Worm (Caenorhabditis elegans) whole organism, L3 larva: Measurements from ENCODE around the gene C04E7.5.
A peak's percentile ranks its signal among the peaks of the same experiment; 100 is the strongest.

Experiments
- ama-1 ChIP-seq: fragments of 150-350 bp; optimal IDR thresholded peaks from 2 replicates; lab custom pipeline; 2018
- ceh-82 ChIP-seq: fragments of 150-350 bp; optimal IDR thresholded peaks from 2 replicates; lab custom pipeline; 2014; ENCODE audit warnings: missing biosample characterization, missing genetic modification characterization
- ceh-9 ChIP-seq: sonication (generic microtip); optimal IDR thresholded peaks from 2 replicates; lab custom pipeline; 2018; ENCODE audit warnings: missing biosample characterization, missing genetic modification characterization
- egl-27 ChIP-seq: sonication (generic microtip); optimal IDR thresholded peaks from 4 replicates; lab custom pipeline; 2017; ENCODE audit warnings: missing biosample characterization, missing genetic modification reagents, missing genetic modification characterization
- eor-1 ChIP-seq, 2 experiments: fragments of 150-350 bp; optimal IDR thresholded peaks; 2 replicates each; lab custom pipeline; 2014 to 2018; ENCODE audit warnings: missing biosample characterization in 2 of 2, missing genetic modification characterization in 2 of 2
- fkh-2 ChIP-seq: fragments of 150-350 bp; optimal IDR thresholded peaks from 2 replicates; lab custom pipeline; 2014; ENCODE audit warnings: missing biosample characterization, missing genetic modification reagents, missing genetic modification characterization
- lin-15B ChIP-seq: fragments of 150-350 bp; optimal IDR thresholded peaks from 2 replicates; lab custom pipeline; 2014; ENCODE audit warnings: missing biosample characterization, missing genetic modification characterization
- mdl-1 ChIP-seq: fragments of 150-350 bp; optimal IDR thresholded peaks from 2 replicates; lab custom pipeline; 2014; ENCODE audit warnings: missing biosample characterization, missing genetic modification characterization
- nfya-1 ChIP-seq: sonication (generic microtip); optimal IDR thresholded peaks from 2 replicates; lab custom pipeline; 2017; ENCODE audit warnings: missing genetic modification characterization, mild to moderate bottlenecking, missing compliant biosample characterization, antibody characterized with exemption, moderate library complexity; ENCODE audit not compliant: insufficient read depth
- nhr-11 ChIP-seq: fragments of 150-350 bp; optimal IDR thresholded peaks from 2 replicates; lab custom pipeline; 2014; ENCODE audit warnings: missing biosample characterization, missing genetic modification characterization
- sea-2 ChIP-seq: fragments of 150-350 bp; sonication (generic microtip); optimal IDR thresholded peaks from 4 replicates; lab custom pipeline; 2014; ENCODE audit warnings: missing biosample characterization, missing genetic modification reagents, missing genetic modification characterization
- tbx-2 ChIP-seq: sonication (generic microtip); optimal IDR thresholded peaks from 2 replicates; lab custom pipeline; 2016; ENCODE audit warnings: mild to moderate bottlenecking, missing genetic modification characterization, missing compliant biosample characterization
- ztf-4 ChIP-seq: fragments of 150-350 bp; optimal IDR thresholded peaks from 2 replicates; lab custom pipeline; 2014; ENCODE audit warnings: missing biosample characterization, missing genetic modification characterization

- TF ChIP-seq sea-2 (GFP tag; lab: Kevin White, UChicago): no peak
- TF ChIP-seq nhr-11 (tag; lab: Kevin White, UChicago): no peak
- no peak for TF ChIP-seq tbx-2 (tag; lab: Kevin White, UChicago)
- peak; percentile 97 for TF ChIP-seq nfya-1 (tag; lab: Kevin White, UChicago)
- peak; percentile 47 for TF ChIP-seq lin-15B (tag; lab: Kevin White, UChicago)
- TF ChIP-seq ztf-4 (tag; lab: Kevin White, UChicago): no peak
- no peak for TF ChIP-seq ama-1 (lab: Kevin White, UChicago)
- no peak for TF ChIP-seq fkh-2
- TF ChIP-seq mdl-1 (tag; lab: Kevin White, UChicago): no peak
- TF ChIP-seq eor-1 (tag; optimal IDR thresholded peaks at IDR 0.05; lab: Kevin White, UChicago): no peak
- TF ChIP-seq ceh-9 (tag; lab: Kevin White, UChicago): no peak
- TF ChIP-seq egl-27 (tag; lab: Kevin White, UChicago): no peak
- TF ChIP-seq ceh-82 (tag; lab: Kevin White, UChicago): no peak
Observed at ce11 chrX:382692-383091, 22.1 kb downstream of the C04E7.5 start, which contains the start of gene ife-2.
